Worm (Caenorhabditis elegans) whole organism, L1 larva: ENCODE measurements around the gene F26G1.5.
A peak's percentile ranks its signal among the peaks of the same experiment; 100 is the strongest.

Source experiments
- C34B4.2 ChIP-seq: sonication (generic microtip); optimal IDR thresholded peaks from 2 replicates; lab custom pipeline; 2017; ENCODE audit warnings: mild to moderate bottlenecking, missing genetic modification characterization, missing compliant biosample characterization
- F16B12.6 ChIP-seq: fragments of 150-350 bp; optimal IDR thresholded peaks from 2 replicates; lab custom pipeline; 2014; ENCODE audit warnings: missing biosample characterization, missing genetic modification characterization
- Y116A8C.19 ChIP-seq: sonication (generic microtip); optimal IDR thresholded peaks from 2 replicates; lab custom pipeline; 2016; ENCODE audit warnings: missing compliant biosample characterization, missing genetic modification characterization, borderline replicate concordance
- aha-1 ChIP-seq: fragments of 150-350 bp; optimal IDR thresholded peaks from 2 replicates; lab custom pipeline; 2014; ENCODE audit warnings: missing biosample characterization, missing genetic modification characterization
- alr-1 ChIP-seq: fragments of 200-800 bp; sonication (Bioruptor generic); optimal IDR thresholded peaks from 2 replicates; lab custom pipeline; 2018; ENCODE audit warnings: borderline replicate concordance, mild to moderate bottlenecking, missing genetic modification characterization, missing compliant biosample characterization
- blmp-1 ChIP-seq: fragments of 150-350 bp; optimal IDR thresholded peaks from 2 replicates; lab custom pipeline; 2014; ENCODE audit warnings: missing biosample characterization, missing genetic modification characterization
- ceh-82 ChIP-seq, 3 experiments: fragments of 150-350 bp in 1 of 3; sonication (generic microtip) in 2 of 3; optimal IDR thresholded peaks; 2 replicates each; lab custom pipeline; 2014 to 2017; ENCODE audit warnings: missing biosample characterization in 3 of 3, missing genetic modification characterization in 3 of 3
- ceh-90 ChIP-seq: sonication (generic microtip); optimal IDR thresholded peaks from 2 replicates; lab custom pipeline; 2016; ENCODE audit warnings: missing genetic modification characterization, missing compliant biosample characterization
- ces-1 ChIP-seq: fragments of 150-350 bp; optimal IDR thresholded peaks from 2 replicates; lab custom pipeline; 2014; ENCODE audit warnings: missing biosample characterization, missing genetic modification reagents, missing genetic modification characterization
- dsc-1 ChIP-seq: sonication (generic microtip); optimal IDR thresholded peaks from 2 replicates; lab custom pipeline; 2016; ENCODE audit warnings: mild to moderate bottlenecking, missing genetic modification characterization, missing compliant biosample characterization
- efl-1 ChIP-seq, 4 experiments: fragments of 150-350 bp; optimal IDR thresholded peaks in 3 of 4; peaks in 1 of 4; 1 replicate in 1 of 4; 2 replicates in 3 of 4; lab custom pipeline; 2014; ENCODE audit warnings: missing biosample characterization in 2 of 4, missing genetic modification characterization in 2 of 4, missing genetic modification reagents in 2 of 4
- efl-3 ChIP-seq: fragments of 200-800 bp; sonication (Bioruptor generic); optimal IDR thresholded peaks from 2 replicates; lab custom pipeline; 2018; ENCODE audit warnings: mild to moderate bottlenecking, missing genetic modification characterization, missing compliant biosample characterization
- elt-2 ChIP-seq: sonication (generic microtip); optimal IDR thresholded peaks from 2 replicates; lab custom pipeline; 2016; ENCODE audit warnings: missing genetic modification characterization, mild to moderate bottlenecking, inconsistent platforms, missing compliant biosample characterization, missing genetic modification reagents
- elt-3 ChIP-seq, 6 experiments: fragments of 150-350 bp in 1 of 6; sonication (generic microtip); optimal IDR thresholded peaks; 2 replicates each; lab custom pipeline; 2017 to 2018; ENCODE audit warnings: missing biosample characterization in 6 of 6, missing genetic modification characterization in 6 of 6, inconsistent platforms in 1 of 6
- ets-5 ChIP-seq: fragments of 200-800 bp; sonication (Bioruptor generic); IDR thresholded peaks from 2 replicates; pipeline ENCODE4 v1.3.6; 2022; ENCODE audit warnings: missing genetic modification characterization, missing compliant biosample characterization
- fkh-8 ChIP-seq: sonication (generic microtip); optimal IDR thresholded peaks from 2 replicates; lab custom pipeline; 2016; ENCODE audit warnings: mild to moderate bottlenecking, missing genetic modification characterization, missing compliant biosample characterization
- fos-1 ChIP-seq: fragments of 150-350 bp; optimal IDR thresholded peaks from 2 replicates; lab custom pipeline; 2014; ENCODE audit warnings: missing biosample characterization, missing genetic modification characterization
- grh-1 ChIP-seq: fragments of 200-800 bp; sonication (Bioruptor generic); IDR thresholded peaks from 2 replicates; pipeline ENCODE4 v1.3.6; 2022; ENCODE audit warnings: missing genetic modification reagents, missing genetic modification characterization, missing compliant biosample characterization
- hlh-17 ChIP-seq: fragments of 200-800 bp; sonication (Bioruptor generic); optimal IDR thresholded peaks from 2 replicates; lab custom pipeline; 2018; ENCODE audit warnings: missing genetic modification characterization, mild to moderate bottlenecking, missing compliant biosample characterization, moderate library complexity, borderline replicate concordance
- lin-13 ChIP-seq: fragments of 150-350 bp; optimal IDR thresholded peaks from 2 replicates; lab custom pipeline; 2014; ENCODE audit warnings: missing biosample characterization, missing genetic modification reagents, missing genetic modification characterization
- lin-14 ChIP-seq: fragments of 200-800 bp; sonication (Bioruptor generic); optimal IDR thresholded peaks from 2 replicates; lab custom pipeline; 2018; ENCODE audit warnings: mild to moderate bottlenecking, missing genetic modification characterization, moderate library complexity, missing compliant biosample characterization
- lin-35 ChIP-seq, 2 experiments: fragments of 150-350 bp; optimal IDR thresholded peaks; 2 replicates each; lab custom pipeline; 2014; ENCODE audit warnings: missing biosample characterization in 2 of 2, missing genetic modification characterization in 2 of 2, missing genetic modification reagents in 2 of 2
- lin-39 ChIP-seq: fragments of 150-350 bp; optimal IDR thresholded peaks from 2 replicates; lab custom pipeline; 2014; ENCODE audit warnings: missing biosample characterization, missing genetic modification reagents, missing genetic modification characterization
- lir-3 ChIP-seq: sonication (generic microtip); optimal IDR thresholded peaks from 2 replicates; lab custom pipeline; 2016; ENCODE audit warnings: mild to moderate bottlenecking, missing genetic modification characterization, moderate library complexity, missing compliant biosample characterization; ENCODE audit not compliant: poor library complexity
- lsy-2 ChIP-seq, 2 experiments: fragments of 150-350 bp; optimal IDR thresholded peaks; 2 replicates each; lab custom pipeline; 2014; ENCODE audit warnings: missing biosample characterization in 2 of 2, missing genetic modification characterization in 2 of 2
- mdl-1 ChIP-seq, 2 experiments: fragments of 150-350 bp; optimal IDR thresholded peaks; 2 replicates each; lab custom pipeline; 2014 to 2017; ENCODE audit warnings: missing biosample characterization in 2 of 2, missing genetic modification characterization in 2 of 2, inconsistent platforms in 1 of 2
- mef-2 ChIP-seq: fragments of 150-350 bp; optimal IDR thresholded peaks from 2 replicates; lab custom pipeline; 2014; ENCODE audit warnings: missing biosample characterization, missing genetic modification characterization
- nhr-19 ChIP-seq: fragments of 200-800 bp; sonication (Bioruptor generic); conservative IDR thresholded peaks from 2 replicates; pipeline ENCODE4 v1.3.6; 2022; ENCODE audit warnings: missing genetic modification characterization, missing compliant biosample characterization
- nhr-28 ChIP-seq: fragments of 150-350 bp; optimal IDR thresholded peaks from 2 replicates; lab custom pipeline; 2014; ENCODE audit warnings: missing biosample characterization, missing genetic modification characterization
- nhr-47 ChIP-seq: sonication (generic microtip); optimal IDR thresholded peaks from 2 replicates; lab custom pipeline; 2016; ENCODE audit warnings: mild to moderate bottlenecking, missing genetic modification characterization, moderate library complexity, missing compliant biosample characterization
- nhr-71 ChIP-seq: sonication (generic microtip); optimal IDR thresholded peaks from 2 replicates; lab custom pipeline; 2016; ENCODE audit warnings: mild to moderate bottlenecking, missing genetic modification characterization, moderate library complexity, missing compliant biosample characterization
- nhr-77 ChIP-seq: fragments of 150-350 bp; optimal IDR thresholded peaks from 2 replicates; lab custom pipeline; 2014; ENCODE audit warnings: missing biosample characterization, missing genetic modification characterization
- nhr-84 ChIP-seq: sonication (generic microtip); optimal IDR thresholded peaks from 2 replicates; lab custom pipeline; 2017; ENCODE audit warnings: missing biosample characterization, missing genetic modification characterization
- nhr-85 ChIP-seq: sonication (generic microtip); peaks from one replicate; lab custom pipeline; 2016; ENCODE audit warnings: missing genetic modification characterization, inconsistent platforms, missing compliant biosample characterization
- pqm-1 ChIP-seq: sonication (generic microtip); optimal IDR thresholded peaks from 3 replicates; lab custom pipeline; 2017; ENCODE audit warnings: missing biosample characterization, missing genetic modification characterization
- snpc-4 ChIP-seq: fragments of 150-350 bp; optimal IDR thresholded peaks from 2 replicates; lab custom pipeline; 2014; ENCODE audit warnings: missing biosample characterization, missing genetic modification characterization
- snu-23 ChIP-seq: sonication (generic microtip); optimal IDR thresholded peaks from 2 replicates; lab custom pipeline; 2016; ENCODE audit warnings: missing genetic modification characterization, missing compliant biosample characterization
- sox-4 ChIP-seq: sonication (generic microtip); optimal IDR thresholded peaks from 2 replicates; lab custom pipeline; 2016; ENCODE audit warnings: missing genetic modification characterization, missing compliant biosample characterization
- swsn-7 ChIP-seq: sonication (generic microtip); optimal IDR thresholded peaks from 2 replicates; lab custom pipeline; 2016; ENCODE audit warnings: missing genetic modification characterization, missing compliant biosample characterization
- tbx-2 ChIP-seq: sonication (generic microtip); optimal IDR thresholded peaks from 2 replicates; lab custom pipeline; 2016; ENCODE audit warnings: missing genetic modification characterization, missing compliant biosample characterization
- tlp-1 ChIP-seq: fragments of 150-350 bp; optimal IDR thresholded peaks from 2 replicates; lab custom pipeline; 2014; ENCODE audit warnings: missing biosample characterization, missing genetic modification characterization
- unc-30 ChIP-seq: sonication (generic microtip); optimal IDR thresholded peaks from 2 replicates; lab custom pipeline; 2017; ENCODE audit warnings: missing biosample characterization, missing genetic modification characterization
- unc-62 ChIP-seq: fragments of 150-350 bp; optimal IDR thresholded peaks from 2 replicates; lab custom pipeline; 2014; ENCODE audit warnings: missing biosample characterization, missing genetic modification reagents, missing genetic modification characterization
- unc-86 ChIP-seq: sonication (generic microtip); optimal IDR thresholded peaks from 2 replicates; lab custom pipeline; 2016; ENCODE audit warnings: missing genetic modification characterization, missing compliant biosample characterization
- unc-98 ChIP-seq: fragments of 200-800 bp; sonication (Bioruptor generic); IDR thresholded peaks from 2 replicates; pipeline ENCODE4 v1.3.6; 2022; ENCODE audit warnings: missing genetic modification characterization, missing compliant biosample characterization
- vab-15 ChIP-seq: sonication (generic microtip); optimal IDR thresholded peaks from 2 replicates; lab custom pipeline; 2017; ENCODE audit warnings: missing genotype, mild to moderate bottlenecking, missing genetic modification characterization, missing compliant biosample characterization
- zag-1 ChIP-seq: fragments of 150-350 bp; optimal IDR thresholded peaks from 2 replicates; lab custom pipeline; 2014; ENCODE audit warnings: missing biosample characterization, missing genetic modification characterization
- zip-4 ChIP-seq: fragments of 200-800 bp; sonication (Bioruptor generic); optimal IDR thresholded peaks from 2 replicates; lab custom pipeline; 2018; ENCODE audit warnings: mild to moderate bottlenecking, missing genetic modification characterization, moderate library complexity, missing compliant biosample characterization
- ztf-11 ChIP-seq, 2 experiments: sonication (generic microtip); optimal IDR thresholded peaks; 2 replicates each; lab custom pipeline; 2016 to 2017; ENCODE audit warnings: missing genetic modification characterization in 2 of 2, missing biosample characterization in 1 of 2, missing compliant biosample characterization in 1 of 2

The F26G1.5 gene

ce11 chrII:4747697-4748096, 23.5 kb downstream of the F26G1.5 start:
- peak in 1 of 6 experiments; percentile 51 for TF ChIP-seq elt-3 (tag; optimal IDR thresholded peaks at IDR 0.05; lab: Kevin White, UChicago)
- TF ChIP-seq hlh-17, result no peak
- no peak for TF ChIP-seq ceh-82 (tag; optimal IDR thresholded peaks at IDR 0.05; lab: Kevin White, UChicago)
- TF ChIP-seq nhr-19 (GFP tag; lab: Robert Waterston, UW), result no peak; the same call in 1 of the 2 replicates
- TF ChIP-seq unc-86, result no peak
- peak; percentile 8 for TF ChIP-seq lin-14 (GFP tag; lab: Kevin White, UChicago)
- TF ChIP-seq mef-2 (tag; lab: Kevin White, UChicago), result no peak
- TF ChIP-seq tlp-1 (tag; lab: Kevin White, UChicago), result no peak
- TF ChIP-seq nhr-77 (tag; lab: Kevin White, UChicago), result no peak
- no peak for TF ChIP-seq ztf-11 (tag; optimal IDR thresholded peaks at IDR 0.05; lab: Kevin White, UChicago)
- TF ChIP-seq nhr-28 (tag; lab: Kevin White, UChicago), result no peak
- TF ChIP-seq nhr-71 (tag; lab: Kevin White, UChicago), result peak; percentile 21
- TF ChIP-seq efl-1 (optimal IDR thresholded peaks at IDR 0.05; lab: Kevin White, UChicago), result no peak
- peak in 1 of 2 experiments; percentile 55 for TF ChIP-seq efl-1 (GFP tag; optimal IDR thresholded peaks at IDR 0.05 in 1 of 2; lab: Kevin White, UChicago)
- no peak for TF ChIP-seq tbx-2 (tag; lab: Kevin White, UChicago)
- TF ChIP-seq lsy-2 (tag; optimal IDR thresholded peaks at IDR 0.05; lab: Kevin White, UChicago), result no peak
- TF ChIP-seq snpc-4 (tag; lab: Kevin White, UChicago), result no peak
- TF ChIP-seq nhr-85 (tag; lab: Kevin White, UChicago), result peak; percentile 71
- TF ChIP-seq elt-2 (tag; lab: Kevin White, UChicago), result no peak

ce11 chrII:4747063-4747462, 24.1 kb downstream of the F26G1.5 start:
- TF ChIP-seq lsy-2 (tag; optimal IDR thresholded peaks at IDR 0.05; lab: Kevin White, UChicago) (no peak), lin-35 (GFP tag; optimal IDR thresholded peaks at IDR 0.05; lab: Kevin White, UChicago) (peak in 1 of 2 experiments; percentile 8), lin-14 (GFP tag; lab: Kevin White, UChicago) (peak; percentile 19), hlh-17 (no peak), nhr-19 (GFP tag; lab: Robert Waterston, UW) (peak; percentile 40), lin-13 (no peak), pqm-1 (tag; lab: Kevin White, UChicago) (no peak), unc-30 (no peak), mdl-1 (tag; optimal IDR thresholded peaks at IDR 0.05; lab: Kevin White, UChicago) (peak in 1 of 2 experiments; percentile 44), elt-3 (tag; optimal IDR thresholded peaks at IDR 0.05; lab: Kevin White, UChicago) (peak in 2 of 6 experiments; percentile 13 to 55), efl-3 (GFP tag; lab: Kevin White, UChicago) (no peak), fos-1 (tag; lab: Kevin White, UChicago) (no peak), snu-23 (GFP tag; lab: Kevin White, UChicago) (peak; percentile 5), ceh-90 (tag; lab: Kevin White, UChicago) (no peak), ets-5 (no peak), Y116A8C.19 (tag; lab: Kevin White, UChicago) (no peak), F16B12.6 (tag; lab: Kevin White, UChicago) (no peak), lin-39 (no peak), sox-4 (tag; lab: Kevin White, UChicago) (no peak), grh-1 (0 out of 2 replicates have a peak, but pooled peaks have one; percentile 6), dsc-1 (tag; lab: Kevin White, UChicago) (no peak), blmp-1 (tag; lab: Kevin White, UChicago) (peak; percentile 32), vab-15 (tag; lab: Kevin White, UChicago) (no peak), unc-62 (GFP tag; lab: Kevin White, UChicago) (no peak), nhr-47 (tag; lab: Kevin White, UChicago) (peak; percentile 30), snpc-4 (tag; lab: Kevin White, UChicago) (no peak), swsn-7 (no peak), aha-1 (no peak), zip-4 (GFP tag; lab: Kevin White, UChicago) (no peak), alr-1 (tag; lab: Kevin White, UChicago) (no peak), elt-2 (tag; lab: Kevin White, UChicago) (no peak), unc-98 (GFP tag; lab: Robert Waterston, UW) (no peak), nhr-84 (tag; lab: Kevin White, UChicago) (no peak), nhr-85 (tag; lab: Kevin White, UChicago) (peak; percentile 84), fkh-8 (tag; lab: Kevin White, UChicago) (no peak), ces-1 (GFP tag; lab: Kevin White, UChicago) (no peak), nhr-71 (tag; lab: Kevin White, UChicago) (peak; percentile 37), lir-3 (tag; lab: Kevin White, UChicago) (no peak), C34B4.2 (tag; lab: Kevin White, UChicago) (no peak), zag-1 (tag; lab: Kevin White, UChicago) (no peak), mef-2 (tag; lab: Kevin White, UChicago) (no peak)
